Worm (Caenorhabditis elegans): ENCODE results near the gene cutl-18.

DNA sequence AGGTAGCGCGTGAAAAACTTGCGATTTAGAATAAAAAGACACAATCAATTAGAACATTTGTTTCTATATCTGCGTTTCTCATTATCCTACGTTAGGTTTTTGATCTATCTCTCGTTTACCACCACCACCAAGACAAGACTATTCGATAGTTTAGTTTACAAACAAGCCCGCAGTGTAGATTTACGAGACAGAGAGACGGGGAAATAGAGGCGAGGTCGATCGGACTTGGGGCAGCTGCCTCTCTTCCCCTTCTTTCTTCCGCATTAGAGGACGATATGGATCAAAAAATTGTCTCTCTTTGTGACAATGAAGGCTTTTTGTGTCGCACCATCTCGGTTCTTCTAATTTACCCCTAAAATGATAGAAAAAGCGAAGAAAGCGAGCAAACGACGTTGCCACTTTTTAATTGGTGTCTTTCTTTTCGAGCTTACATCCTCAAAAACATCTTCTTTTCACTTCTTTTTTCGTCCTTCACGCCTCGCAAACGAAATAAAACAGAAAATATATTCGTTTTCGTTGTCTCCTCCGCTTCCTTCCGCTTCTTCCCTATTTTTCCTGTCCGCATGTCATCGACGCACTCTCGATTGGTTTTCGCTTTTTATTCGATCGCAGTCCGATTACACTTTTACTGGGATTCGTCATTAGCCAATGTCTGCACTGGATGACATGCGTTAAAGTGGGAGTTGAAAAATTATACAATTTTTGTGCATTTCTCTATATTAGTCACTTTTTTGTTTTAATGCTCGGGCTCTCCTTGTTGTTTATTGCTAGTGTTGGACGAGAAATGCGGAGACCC is 35.1 kb downstream of the cutl-18 start:
- no peak for TF ChIP-seq flt-1 (GFP tag; IDR thresholded peaks at IDR 0.05)
- no peak for TF ChIP-seq klf-2 (GFP tag; conservative IDR thresholded peaks at IDR 0.05)
- no peak for TF ChIP-seq T22C8.4 (GFP tag; IDR thresholded peaks at IDR 0.05)
- no peak for TF ChIP-seq tab-1 (GFP tag; IDR thresholded peaks at IDR 0.05)
- no peak for TF ChIP-seq ztf-23 (GFP tag; IDR thresholded peaks at IDR 0.05)

Measured in whole organism, midembryonic.